Fruit fly (Drosophila melanogaster) whole organism, pupa: ENCODE data around the gene CG14803.

Experiments used
- CG10348 ChIP-seq: fragments of 200-800 bp; sonication (Bioruptor generic); IDR thresholded peaks from 2 replicates; pipeline ENCODE4 v1.3.6; 2022; ENCODE audit warnings: missing biosample characterization, missing genetic modification characterization
- CG12605 ChIP-seq: fragments of 200-800 bp; sonication (Bioruptor generic); IDR thresholded peaks from 2 replicates; pipeline ENCODE4 v1.3.6; 2022; ENCODE audit warnings: missing biosample characterization, missing genetic modification characterization
- CG13204 ChIP-seq: fragments of 200-800 bp; sonication (Bioruptor generic); optimal IDR thresholded peaks from 2 replicates; lab custom pipeline; 2018; ENCODE audit warnings: missing biosample characterization, mild to moderate bottlenecking, missing genetic modification characterization, moderate library complexity
- CG14655 ChIP-seq: fragments of 200-800 bp; sonication (Bioruptor generic); optimal IDR thresholded peaks from 3 replicates; lab custom pipeline; 2017; ENCODE audit warnings: mild to moderate bottlenecking, missing biosample characterization, missing genetic modification reagents, missing genetic modification characterization
- CG15710 ChIP-seq: fragments of 200-800 bp; sonication (Bioruptor generic); optimal IDR thresholded peaks from 2 replicates; lab custom pipeline; 2018; ENCODE audit warnings: missing biosample characterization, mild to moderate bottlenecking, missing genetic modification characterization, moderate library complexity
- CG17806 ChIP-seq: fragments of 200-800 bp; sonication (Bioruptor generic); optimal IDR thresholded peaks from 2 replicates; lab custom pipeline; 2018; ENCODE audit warnings: missing biosample characterization, mild to moderate bottlenecking, missing genetic modification characterization, moderate library complexity
- CG32121 ChIP-seq: fragments of 200-800 bp; sonication (Bioruptor generic); IDR thresholded peaks from 2 replicates; pipeline ENCODE4 v1.3.6; 2022; ENCODE audit warnings: missing biosample characterization, missing genetic modification characterization
- CG34367 ChIP-seq: fragments of 200-800 bp; sonication (Bioruptor generic); optimal IDR thresholded peaks from 2 replicates; lab custom pipeline; 2018; ENCODE audit warnings: missing biosample characterization, mild to moderate bottlenecking, missing genetic modification characterization
- CG4496 ChIP-seq: fragments of 200-800 bp; sonication (Bioruptor generic); IDR thresholded peaks from 3 replicates; pipeline ENCODE4 v1.3.6; 2022; ENCODE audit warnings: missing biosample characterization, missing genetic modification characterization
- CG8159 ChIP-seq: fragments of 200-800 bp; sonication (Bioruptor generic); optimal IDR thresholded peaks from 3 replicates; lab custom pipeline; 2018; ENCODE audit warnings: missing biosample characterization, mild to moderate bottlenecking, missing genetic modification characterization, moderate library complexity
- CG8301 ChIP-seq: fragments of 200-800 bp; sonication (Bioruptor generic); optimal IDR thresholded peaks from 2 replicates; lab custom pipeline; 2018; ENCODE audit warnings: missing biosample characterization, mild to moderate bottlenecking, missing genetic modification characterization
- CG9948 ChIP-seq: fragments of 200-800 bp; sonication (Bioruptor generic); optimal IDR thresholded peaks from 2 replicates; lab custom pipeline; 2018; ENCODE audit warnings: missing biosample characterization, mild to moderate bottlenecking, missing genetic modification characterization, moderate library complexity
- D1 ChIP-seq: fragments of 200-800 bp; sonication (Bioruptor generic); optimal IDR thresholded peaks from 2 replicates; lab custom pipeline; 2018; ENCODE audit warnings: missing biosample characterization, mild to moderate bottlenecking, missing genetic modification characterization, moderate library complexity
- EcR ChIP-seq: fragments of 200-800 bp; sonication (Bioruptor generic); optimal IDR thresholded peaks from 3 replicates; lab custom pipeline; 2019; ENCODE audit warnings: missing biosample characterization, missing genetic modification characterization, mild to moderate bottlenecking, moderate library complexity, missing genetic modification reagents
- Ets98B ChIP-seq: fragments of 200-800 bp; sonication (Bioruptor generic); IDR thresholded peaks from 2 replicates; pipeline ENCODE4 v1.3.6; 2022; ENCODE audit warnings: missing biosample characterization, missing genetic modification characterization
- Pif1A ChIP-seq: fragments of 200-800 bp; sonication (Bioruptor generic); optimal IDR thresholded peaks from 3 replicates; lab custom pipeline; 2016; ENCODE audit warnings: missing biosample characterization, missing genetic modification characterization
- Pif1B ChIP-seq: fragments of 200-800 bp; sonication (Bioruptor generic); optimal IDR thresholded peaks from 3 replicates; lab custom pipeline; 2016; ENCODE audit warnings: missing biosample characterization, missing genetic modification characterization
- Snoo ChIP-seq: fragments of 200-800 bp; sonication (Bioruptor generic); optimal IDR thresholded peaks from 3 replicates; lab custom pipeline; 2017; ENCODE audit warnings: missing biosample characterization, mild to moderate bottlenecking, missing genetic modification characterization, inconsistent platforms
- fd96Ca ChIP-seq: fragments of 200-800 bp; sonication (Bioruptor generic); IDR thresholded peaks from 3 replicates; pipeline ENCODE4 v1.3.6; 2022; ENCODE audit warnings: missing biosample characterization, missing genetic modification characterization
- gl ChIP-seq: fragments of 200-800 bp; sonication (Bioruptor generic); optimal IDR thresholded peaks from 2 replicates; lab custom pipeline; 2018; ENCODE audit warnings: missing biosample characterization, mild to moderate bottlenecking, missing genetic modification characterization
- rn ChIP-seq: fragments of 200-800 bp; sonication (Bioruptor generic); IDR thresholded peaks from 2 replicates; pipeline ENCODE4 v1.3.6; 2022; ENCODE audit warnings: missing biosample characterization, missing genetic modification characterization

The CG14803 gene

DNA sequence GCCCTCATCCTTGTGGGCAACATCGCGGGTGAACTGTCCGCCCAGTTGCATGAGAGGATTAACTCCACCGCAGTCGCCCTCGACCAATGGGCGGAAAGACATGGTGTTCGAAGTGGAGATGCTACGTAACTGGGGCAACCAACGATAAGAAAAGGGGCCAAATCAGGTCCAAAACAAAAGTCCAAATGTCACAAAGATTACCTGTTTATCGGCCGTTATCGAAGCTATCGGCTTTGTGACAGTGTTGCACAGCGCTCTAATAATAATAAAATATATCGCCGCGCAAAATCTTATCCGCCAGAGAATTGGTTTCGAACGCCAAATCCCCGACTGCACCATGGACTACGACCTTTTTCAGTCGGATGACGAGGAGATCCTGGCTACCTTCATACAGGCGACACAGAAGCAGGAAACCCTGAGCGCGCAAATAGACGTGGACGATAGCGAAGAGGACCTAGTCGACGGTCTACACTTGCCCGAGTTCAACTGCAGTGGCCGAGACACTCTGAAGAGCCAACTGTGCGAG is at the start of gene CG14803, which contains the start of gene Pex5:
CG14803 (plus strand) TSS at position 285 of the 526 bp plus-strand sequence.
Pex5 (minus strand) TSS at position 476 of the 526 bp plus-strand sequence.
- TF ChIP-seq gl (tag; lab: Kevin White, UChicago) = no peak
- TF ChIP-seq Ets98B (GFP tag; lab: Robert Waterston, UW) = peak; percentile 29; the same call in 1 of the 2 replicates

DNA sequence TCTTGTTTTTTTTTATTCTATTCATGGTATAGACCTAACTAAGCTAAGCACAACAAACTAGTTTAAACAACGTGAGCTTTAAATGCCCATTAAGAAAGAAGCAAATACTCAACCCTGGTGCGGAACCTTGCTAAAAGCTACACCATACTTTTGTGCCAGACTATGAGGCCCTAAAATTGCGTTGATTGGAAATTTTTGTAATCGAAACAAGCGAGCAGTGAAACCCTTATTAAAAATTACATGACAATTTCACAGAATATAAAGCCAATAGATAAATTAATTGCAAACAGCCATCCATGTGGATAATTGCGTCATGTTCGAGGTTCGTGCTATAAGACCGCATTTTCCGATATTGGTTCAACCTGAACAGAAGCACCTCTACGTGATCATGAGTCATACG is 49.6 kb upstream of the CG14803 start:
- TF ChIP-seq CG10348 (GFP tag; lab: Robert Waterston, UW) (no peak), CG13204 (GFP tag; lab: Kevin White, UChicago) (no peak), gl (tag; lab: Kevin White, UChicago) (no peak), Pif1B (GFP tag; lab: Kevin White, UChicago) (no peak), EcR (GFP tag; lab: Kevin White, UChicago) (no peak), CG4496 (no peak), CG8301 (no peak), CG12605 (GFP tag; lab: Robert Waterston, UW) (no peak), fd96Ca (GFP tag; lab: Robert Waterston, UW) (no peak), Pif1A (no peak), D1 (tag; lab: Kevin White, UChicago) (no peak)

DNA sequence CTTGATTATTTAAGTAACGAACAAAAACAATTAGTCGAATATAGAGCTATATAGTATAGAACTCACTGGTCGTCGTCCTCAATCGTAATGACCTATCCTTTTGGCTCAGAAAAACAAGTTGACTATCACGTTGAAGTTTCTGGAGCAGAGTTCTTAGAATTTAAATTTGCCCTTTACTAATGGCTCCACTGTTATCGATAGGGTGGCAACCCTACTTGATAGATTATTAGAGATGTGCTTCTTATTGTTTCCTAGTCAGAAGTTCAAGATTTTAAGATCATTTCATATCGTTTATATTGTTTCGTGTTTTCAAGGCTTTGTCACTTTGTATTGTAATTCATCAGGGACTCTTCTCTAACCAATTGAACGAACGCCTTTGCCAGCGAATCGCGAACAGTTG is 48.4 kb upstream of the CG14803 start, which contains the start of gene CG14810:
CG14810 (minus strand) TSS at position 101 of the 400 bp plus-strand sequence.
- no peak for TF ChIP-seq Pif1A

DNA sequence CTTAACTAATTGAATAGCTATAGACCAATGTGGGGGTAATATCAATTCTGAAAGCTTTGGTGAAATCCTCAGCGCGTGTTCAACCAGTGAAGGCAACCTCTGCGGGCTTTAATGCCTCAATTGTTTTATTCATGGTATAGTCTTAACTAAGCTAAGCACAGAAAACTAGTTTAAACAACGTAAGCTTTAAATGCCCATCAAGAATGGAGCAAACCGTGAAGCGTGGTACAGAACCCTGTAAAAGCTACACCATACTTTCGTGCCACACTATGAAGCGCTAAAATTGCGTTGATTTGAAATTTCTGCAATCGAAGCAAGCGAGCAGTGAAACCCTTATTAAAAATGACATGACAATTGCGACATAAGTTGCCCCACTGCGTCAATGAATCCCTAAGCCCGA is 47.6 kb upstream of the CG14803 start:
- TF ChIP-seq gl (tag; lab: Kevin White, UChicago) (no peak), D1 (tag; lab: Kevin White, UChicago) (no peak), Ets98B (GFP tag; lab: Robert Waterston, UW) (no peak), CG14655 (GFP tag; lab: Kevin White, UChicago) (no peak), rn (no peak), CG15710 (no peak), CG17806 (tag; lab: Kevin White, UChicago) (no peak), CG34367 (no peak), CG32121 (GFP tag; lab: Robert Waterston, UW) (no peak), Pif1B (GFP tag; lab: Kevin White, UChicago) (no peak), CG13204 (GFP tag; lab: Kevin White, UChicago) (no peak), CG8301 (no peak), CG4496 (no peak), CG10348 (GFP tag; lab: Robert Waterston, UW) (no peak), CG12605 (GFP tag; lab: Robert Waterston, UW) (no peak)

DNA sequence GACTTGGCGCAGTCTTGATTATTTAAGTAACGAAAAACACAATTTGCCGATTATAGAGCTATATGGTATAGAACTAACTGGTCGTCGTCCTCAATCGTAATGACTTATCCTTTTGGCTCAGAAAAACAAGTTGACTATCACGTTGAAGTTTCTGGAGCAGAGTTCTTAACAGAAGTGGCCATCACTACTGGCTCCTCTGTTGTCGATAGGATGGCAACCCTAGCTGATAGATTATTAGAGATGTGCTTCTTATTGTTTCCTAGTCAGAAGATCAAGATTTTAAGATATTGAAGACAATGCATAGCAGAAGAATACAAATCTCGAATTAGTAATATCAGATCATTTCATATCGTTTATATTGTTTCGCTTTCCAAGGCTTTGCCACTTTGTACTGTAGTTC is 46.4 kb upstream of the CG14803 start, which contains the start of gene CG14811:
CG14811 (minus strand) TSS at position 101 of the 400 bp plus-strand sequence.
- no peak for TF ChIP-seq Snoo (tag; lab: Kevin White, UChicago)
- TF ChIP-seq gl (tag; lab: Kevin White, UChicago) = no peak
- no peak for TF ChIP-seq CG8159 (tag; lab: Kevin White, UChicago)
- TF ChIP-seq CG32121 (GFP tag; lab: Robert Waterston, UW) = no peak
- no peak for TF ChIP-seq Pif1A
- TF ChIP-seq Ets98B (GFP tag; lab: Robert Waterston, UW) = no peak
- no peak for TF ChIP-seq Pif1B (GFP tag; lab: Kevin White, UChicago)
- TF ChIP-seq fd96Ca (GFP tag; lab: Robert Waterston, UW) = no peak
- TF ChIP-seq CG10348 (GFP tag; lab: Robert Waterston, UW) = no peak
- TF ChIP-seq CG17806 (tag; lab: Kevin White, UChicago) = no peak
- TF ChIP-seq CG13204 (GFP tag; lab: Kevin White, UChicago) = no peak
- no peak for TF ChIP-seq CG15710
- no peak for TF ChIP-seq CG12605 (GFP tag; lab: Robert Waterston, UW)
- no peak for TF ChIP-seq CG34367
- TF ChIP-seq EcR (GFP tag; lab: Kevin White, UChicago) = no peak
- no peak for TF ChIP-seq D1 (tag; lab: Kevin White, UChicago)
- no peak for TF ChIP-seq CG9948 (tag; lab: Kevin White, UChicago)
- TF ChIP-seq CG8301 = no peak
- TF ChIP-seq rn = no peak

DNA sequence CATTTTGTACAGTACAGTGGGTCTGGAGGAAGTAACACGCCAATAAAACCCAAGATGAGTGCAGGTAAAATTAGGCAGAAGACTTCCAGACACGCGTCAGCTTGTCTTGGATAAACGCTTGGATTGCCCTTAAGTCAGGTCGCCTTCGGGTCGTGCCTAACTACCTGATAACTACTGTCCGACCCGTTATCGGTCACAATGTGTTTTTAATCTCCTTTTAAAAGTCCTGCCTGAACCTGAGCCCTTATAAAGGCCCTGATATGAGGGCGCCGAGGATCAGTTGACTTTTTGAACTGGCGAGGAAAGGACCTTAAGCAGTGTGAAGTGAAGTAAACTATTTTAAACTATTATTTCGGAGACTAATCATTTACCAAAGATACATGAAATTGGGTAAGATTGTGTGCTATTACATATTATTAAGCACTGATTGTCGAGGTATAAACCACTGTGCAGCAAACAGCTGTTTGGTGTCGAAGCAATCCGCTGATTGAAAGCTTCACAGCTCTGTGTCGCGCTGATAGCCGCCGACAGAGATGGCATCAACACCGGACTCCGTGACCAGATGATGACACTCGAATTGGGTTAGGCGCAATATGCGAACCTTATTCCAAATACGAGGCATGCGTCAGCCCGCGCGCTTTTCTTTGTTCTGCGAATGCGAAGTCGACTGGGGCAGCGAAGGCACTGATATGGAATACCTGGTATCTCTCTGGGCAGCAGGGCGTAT is 44.6 kb upstream of the CG14803 start:
- TF ChIP-seq CG13204 (GFP tag; lab: Kevin White, UChicago) = no peak
- no peak for TF ChIP-seq CG4496
- no peak for TF ChIP-seq D1 (tag; lab: Kevin White, UChicago)
- no peak for TF ChIP-seq CG8301

DNA sequence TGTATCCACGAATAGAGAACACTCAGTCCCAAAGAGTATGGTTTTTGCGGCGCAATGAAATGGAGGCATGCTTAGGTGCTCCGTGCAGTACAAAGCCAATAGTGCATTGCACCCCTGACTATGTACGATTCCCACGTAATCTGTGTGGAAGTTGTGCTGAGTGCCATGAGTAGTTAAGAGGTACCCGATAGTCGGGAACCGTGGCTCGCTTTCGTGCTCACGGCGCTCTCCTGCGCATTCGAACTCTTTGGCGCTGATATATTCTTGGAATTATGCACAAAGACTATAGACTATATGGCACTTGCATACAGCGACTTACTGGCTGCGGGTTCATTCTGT is 44.1 kb upstream of the CG14803 start:
- TF ChIP-seq CG4496 (peak; percentile 80; the same call in 2 of the 3 replicates), CG32121 (GFP tag; lab: Robert Waterston, UW) (peak; percentile 68), CG9948 (tag; lab: Kevin White, UChicago) (peak; percentile 56), Pif1A (peak; percentile 65), CG8159 (tag; lab: Kevin White, UChicago) (peak; percentile 67), CG14655 (GFP tag; lab: Kevin White, UChicago) (peak; percentile 72), rn (no peak), CG13204 (GFP tag; lab: Kevin White, UChicago) (peak; percentile 14), Ets98B (GFP tag; lab: Robert Waterston, UW) (peak; percentile 58; the same call in 1 of the 2 replicates), D1 (tag; lab: Kevin White, UChicago) (peak; percentile 5), CG34367 (peak; percentile 56), CG12605 (GFP tag; lab: Robert Waterston, UW) (no peak; the same call in 1 of the 2 replicates), gl (tag; lab: Kevin White, UChicago) (peak; percentile 21), fd96Ca (GFP tag; lab: Robert Waterston, UW) (peak; percentile 58; the same call in 2 of the 3 replicates), CG17806 (tag; lab: Kevin White, UChicago) (peak; percentile 55), Pif1B (GFP tag; lab: Kevin White, UChicago) (peak; percentile 42), CG8301 (peak; percentile 59), CG10348 (GFP tag; lab: Robert Waterston, UW) (peak; percentile 44; the same call in 1 of the 2 replicates), EcR (GFP tag; lab: Kevin White, UChicago) (peak; percentile 95), CG15710 (peak; percentile 68), Snoo (tag; lab: Kevin White, UChicago) (peak; percentile 67)
